Worm (Caenorhabditis elegans): ENCODE measurements around the gene rbr-2.

The rbr-2 gene

ce11 chrIV:10918877-10919560 is 851 bp upstream of the rbr-2 start (continued):
- peak; percentile 91 for TF ChIP-seq hmg-1.2 (GFP tag; IDR thresholded peaks at IDR 0.05)
- TF ChIP-seq ZK185.1 (tag; optimal IDR thresholded peaks at IDR 0.05; ENCODE audit: poor library complexity, severe bottlenecking): no peak
- peak; percentile 19 for TF ChIP-seq him-1 (tag; optimal IDR thresholded peaks at IDR 0.05)
- peak; percentile 87 for TF ChIP-seq ceh-27 (GFP tag; optimal IDR thresholded peaks at IDR 0.05)
- TF ChIP-seq egrh-3 (GFP tag; IDR thresholded peaks at IDR 0.05): no peak
- TF ChIP-seq C06A6.2 (GFP tag; conservative IDR thresholded peaks at IDR 0.05): no peak
- no peak for TF ChIP-seq bed-2 (GFP tag; IDR thresholded peaks at IDR 0.05)
- no peak for TF ChIP-seq ztf-6 (GFP tag; IDR thresholded peaks at IDR 0.05)
- no peak for TF ChIP-seq athp-1 (tag; optimal IDR thresholded peaks at IDR 0.05)
- TF ChIP-seq F57C9.4 (tag; optimal IDR thresholded peaks at IDR 0.05): no peak
- TF ChIP-seq B0035.1 (tag; optimal IDR thresholded peaks at IDR 0.05): no peak
- no peak for TF ChIP-seq efl-1 (GFP tag; optimal IDR thresholded peaks at IDR 0.05)
- no peak for TF ChIP-seq ccch-3 (GFP tag; optimal IDR thresholded peaks at IDR 0.05)
- peak; percentile 62; the same call in 1 of the 2 replicates for TF ChIP-seq nfyb-1 (GFP tag; IDR thresholded peaks at IDR 0.05)
- TF ChIP-seq F55B11.4 (tag; optimal IDR thresholded peaks at IDR 0.05; ENCODE audit: borderline replicate concordance, insufficient read depth): no peak
- 0 out of 2 replicates have a peak, but pooled peaks have one; percentile 40 for TF ChIP-seq lin-26 (GFP tag; IDR thresholded peaks at IDR 0.05)
- TF ChIP-seq gei-17 (GFP tag; optimal IDR thresholded peaks at IDR 0.05): peak; percentile 24
- no peak for TF ChIP-seq rec-8 (tag; optimal IDR thresholded peaks at IDR 0.05)
- TF ChIP-seq ztf-18 (tag; optimal IDR thresholded peaks at IDR 0.05): peak; percentile 64
- TF ChIP-seq rpc-1 (optimal IDR thresholded peaks at IDR 0.05): no peak
- TF ChIP-seq rpc-1 (tag; optimal IDR thresholded peaks at IDR 0.05): no peak
- TF ChIP-seq F49E8.2 (tag; optimal IDR thresholded peaks at IDR 0.05; ENCODE audit: insufficient read depth): no peak
- peak; percentile 83 for TF ChIP-seq nhr-80 (tag; optimal IDR thresholded peaks at IDR 0.05)
- peak; percentile 70 for TF ChIP-seq xnd-1 (tag; optimal IDR thresholded peaks at IDR 0.05)
- TF ChIP-seq nfya-1 (tag; optimal IDR thresholded peaks at IDR 0.05; ENCODE audit: borderline replicate concordance, insufficient read depth): no peak
- TF ChIP-seq K12H6.12 (tag; optimal IDR thresholded peaks at IDR 0.05): peak; percentile 77
- TF ChIP-seq ztf-3 (GFP tag; optimal IDR thresholded peaks at IDR 0.05): no peak
- no peak for TF ChIP-seq ama-1 (optimal IDR thresholded peaks at IDR 0.05)
- no peak for TF ChIP-seq ama-1 (GFP tag; optimal IDR thresholded peaks at IDR 0.05)
- peak; percentile 93 for TF ChIP-seq lsl-1 (GFP tag; optimal IDR thresholded peaks at IDR 0.05)
- TF ChIP-seq let-526 (GFP tag; IDR thresholded peaks at IDR 0.05): no peak
- TF ChIP-seq ceh-91 (GFP tag; IDR thresholded peaks at IDR 0.05): peak; percentile 68
- TF ChIP-seq Y53G8AR.9 (GFP tag; conservative IDR thresholded peaks at IDR 0.05): no peak
- TF ChIP-seq cebp-1 (GFP tag; IDR thresholded peaks at IDR 0.05): no peak
- peak; percentile 78 for TF ChIP-seq cebp-1 (tag; optimal IDR thresholded peaks at IDR 0.05)
- peak in 1 of 3 experiments; percentile 28 for TF ChIP-seq lin-35 (GFP tag; optimal IDR thresholded peaks at IDR 0.05)
- peak; percentile 84 for TF ChIP-seq dox-1 (GFP tag; IDR thresholded peaks at IDR 0.05)
- no peak for TF ChIP-seq Y79H2A.3 (GFP tag; conservative IDR thresholded peaks at IDR 0.05)
- TF ChIP-seq egl-44 (GFP tag; IDR thresholded peaks at IDR 0.05): no peak
- peak; percentile 59 for TF ChIP-seq ztf-26 (tag; optimal IDR thresholded peaks at IDR 0.05)
- TF ChIP-seq hlh-26 (GFP tag; conservative IDR thresholded peaks at IDR 0.05): no peak
- no peak for TF ChIP-seq T07F8.4 (tag; optimal IDR thresholded peaks at IDR 0.05)
- peak; percentile 16 for TF ChIP-seq nhr-90 (tag; optimal IDR thresholded peaks at IDR 0.05)
- no peak for TF ChIP-seq B0019.2 (GFP tag; conservative IDR thresholded peaks at IDR 0.05)
- TF ChIP-seq die-1 (tag; optimal IDR thresholded peaks at IDR 0.05): no peak
- no peak for TF ChIP-seq F22D6.2 (tag; optimal IDR thresholded peaks at IDR 0.05)
- TF ChIP-seq B0261.1 (tag; optimal IDR thresholded peaks at IDR 0.05): no peak
- peak; percentile 38 for TF ChIP-seq somi-1 (GFP tag; optimal IDR thresholded peaks at IDR 0.05)
